Fruit fly (Drosophila melanogaster) whole organism, embryonic: ENCODE results near the gene pont.

Source experiments
- BtbVII ChIP-seq: fragments of 200-800 bp; sonication (Bioruptor generic); optimal IDR thresholded peaks from 3 replicates; lab custom pipeline; 2017; ENCODE audit warnings: missing biosample characterization, mild to moderate bottlenecking, missing genetic modification characterization
- CG10431 ChIP-seq: fragments of 200-800 bp; sonication (Bioruptor generic); optimal IDR thresholded peaks from 3 replicates; lab custom pipeline; 2018; ENCODE audit warnings: missing biosample characterization, mild to moderate bottlenecking, missing genetic modification characterization
- CG10462 ChIP-seq: fragments of 200-800 bp; sonication (Bioruptor generic); optimal IDR thresholded peaks from 2 replicates; lab custom pipeline; 2016; ENCODE audit warnings: missing biosample characterization, missing genetic modification characterization
- CG10565 ChIP-seq: fragments of 200-800 bp; sonication (Bioruptor generic); optimal IDR thresholded peaks from 3 replicates; lab custom pipeline; 2016; ENCODE audit warnings: missing biosample characterization, mild to moderate bottlenecking, missing genetic modification characterization
- CG11696 ChIP-seq: fragments of 200-800 bp; sonication (Bioruptor generic); IDR thresholded peaks from 2 replicates; pipeline ENCODE4 v1.3.6; 2022; ENCODE audit warnings: missing biosample characterization, missing genetic modification characterization
- CG1529 ChIP-seq: fragments of 200-800 bp; sonication (Bioruptor generic); optimal IDR thresholded peaks from 3 replicates; lab custom pipeline; 2018; ENCODE audit warnings: missing biosample characterization, missing genetic modification characterization
- CG15514 ChIP-seq: fragments of 200-800 bp; sonication (Bioruptor generic); optimal IDR thresholded peaks from 3 replicates; lab custom pipeline; 2017; ENCODE audit warnings: missing biosample characterization, missing genetic modification characterization, mild to moderate bottlenecking, moderate library complexity, missing genetic modification reagents
- CG15601 ChIP-seq: fragments of 200-800 bp; sonication (Bioruptor generic); optimal IDR thresholded peaks from 3 replicates; lab custom pipeline; 2019; ENCODE audit warnings: missing biosample characterization, mild to moderate bottlenecking, missing genetic modification characterization, moderate library complexity
- CG17385 ChIP-seq: fragments of 200-800 bp; sonication (Bioruptor generic); optimal IDR thresholded peaks from 3 replicates; lab custom pipeline; 2018; ENCODE audit warnings: missing biosample characterization, mild to moderate bottlenecking, missing genetic modification characterization
- CG17568 ChIP-seq: fragments of 200-800 bp; sonication (Bioruptor generic); optimal IDR thresholded peaks from 2 replicates; lab custom pipeline; 2018; ENCODE audit warnings: missing biosample characterization, mild to moderate bottlenecking, missing genetic modification characterization, moderate library complexity
- CG2120 ChIP-seq: fragments of 200-800 bp; sonication (Bioruptor generic); optimal IDR thresholded peaks from 3 replicates; lab custom pipeline; 2016; ENCODE audit warnings: missing biosample characterization, missing genetic modification characterization
- CG2199 ChIP-seq: fragments of 200-800 bp; sonication (Bioruptor generic); IDR thresholded peaks from 3 replicates; pipeline ENCODE4 v1.3.6; 2022; ENCODE audit warnings: missing biosample characterization, missing genetic modification characterization
- CG33557 ChIP-seq: fragments of 200-800 bp; sonication (Bioruptor generic); optimal IDR thresholded peaks from 2 replicates; lab custom pipeline; 2019; ENCODE audit warnings: missing biosample characterization, mild to moderate bottlenecking, missing genetic modification characterization, moderate library complexity
- CG34224 ChIP-seq: fragments of 200-800 bp; sonication (Bioruptor generic); IDR thresholded peaks from 3 replicates; pipeline ENCODE4 v1.3.6; 2022; ENCODE audit warnings: missing biosample characterization, missing genetic modification characterization; ENCODE audit not compliant: partially characterized antibody
- CG4282 ChIP-seq: fragments of 200-800 bp; sonication (Bioruptor generic); optimal IDR thresholded peaks from 2 replicates; lab custom pipeline; 2016; ENCODE audit warnings: missing biosample characterization, missing genetic modification characterization
- CG5245 ChIP-seq: fragments of 200-800 bp; sonication (Bioruptor generic); optimal IDR thresholded peaks from 3 replicates; lab custom pipeline; 2016; ENCODE audit warnings: missing biosample characterization, missing genetic modification characterization
- CG6854 ChIP-seq: fragments of 200-800 bp; sonication (Bioruptor generic); optimal IDR thresholded peaks from 3 replicates; lab custom pipeline; 2017; ENCODE audit warnings: missing biosample characterization, mild to moderate bottlenecking, missing genetic modification characterization
- CG8281 ChIP-seq: fragments of 200-800 bp; sonication (Bioruptor generic); optimal IDR thresholded peaks from 2 replicates; lab custom pipeline; 2018; ENCODE audit warnings: missing biosample characterization, mild to moderate bottlenecking, missing genetic modification characterization, moderate library complexity
- CG9609 ChIP-seq: fragments of 200-800 bp; sonication (Bioruptor generic); optimal IDR thresholded peaks from 3 replicates; lab custom pipeline; 2016; ENCODE audit warnings: missing biosample characterization, missing genetic modification characterization
- CG9817 ChIP-seq: fragments of 200-800 bp; sonication (Bioruptor generic); optimal IDR thresholded peaks from 2 replicates; lab custom pipeline; 2018; ENCODE audit warnings: missing biosample characterization, mild to moderate bottlenecking, missing genetic modification characterization, moderate library complexity
- CHES-1-like ChIP-seq: fragments of 200-800 bp; sonication (Bioruptor generic); optimal IDR thresholded peaks from 2 replicates; lab custom pipeline; 2016; ENCODE audit warnings: missing biosample characterization, missing genetic modification characterization
- Dp ChIP-seq: fragments of 200-800 bp; sonication (Bioruptor generic); optimal IDR thresholded peaks from 2 replicates; lab custom pipeline; 2018; ENCODE audit warnings: missing biosample characterization, mild to moderate bottlenecking, missing genetic modification characterization, moderate library complexity
- Eip74EF ChIP-seq, 2 experiments: fragments of 200-800 bp in 1 of 2; fragments of >200 bp in 1 of 2; sonication (Bioruptor generic) in 1 of 2; optimal IDR thresholded peaks; 2 replicates each; lab custom pipeline; 2017 to 2019; ENCODE audit warnings: missing biosample characterization in 2 of 2, missing genetic modification characterization in 2 of 2, mild to moderate bottlenecking in 1 of 2, moderate library complexity in 1 of 2
- Fer2 ChIP-seq: fragments of 200-800 bp; sonication (Bioruptor generic); optimal IDR thresholded peaks from 2 replicates; lab custom pipeline; 2018; ENCODE audit warnings: missing biosample characterization, mild to moderate bottlenecking, missing genetic modification characterization, moderate library complexity
- HHEX ChIP-seq: fragments of 200-800 bp; sonication (Bioruptor generic); optimal IDR thresholded peaks from 3 replicates; lab custom pipeline; 2017; ENCODE audit warnings: missing biosample characterization, mild to moderate bottlenecking, missing genetic modification characterization, missing genetic modification reagents
- Jarid2 ChIP-seq: fragments of 200-800 bp; sonication (Bioruptor generic); optimal IDR thresholded peaks from 3 replicates; lab custom pipeline; 2017; ENCODE audit warnings: mild to moderate bottlenecking, missing biosample characterization, missing genetic modification reagents, missing genetic modification characterization
- Meics ChIP-seq: fragments of 200-800 bp; sonication (Bioruptor generic); optimal IDR thresholded peaks from 2 replicates; lab custom pipeline; 2017; ENCODE audit warnings: missing biosample characterization, mild to moderate bottlenecking, missing genetic modification characterization
- PHDP ChIP-seq: fragments of 200-800 bp; sonication (Bioruptor generic); optimal IDR thresholded peaks from 3 replicates; lab custom pipeline; 2018; ENCODE audit warnings: missing biosample characterization, mild to moderate bottlenecking, missing genetic modification characterization, moderate library complexity
- Pdp1 ChIP-seq, 2 experiments: fragments of 200-800 bp; sonication (Bioruptor generic); optimal IDR thresholded peaks; 3 replicates each; lab custom pipeline; 2016; ENCODE audit warnings: missing biosample characterization in 2 of 2, missing genetic modification characterization in 2 of 2, mild to moderate bottlenecking in 1 of 2, moderate library complexity in 1 of 2
- Rx ChIP-seq: fragments of 200-800 bp; sonication (Bioruptor generic); IDR thresholded peaks from 2 replicates; pipeline ENCODE4 v1.3.6; 2022; ENCODE audit warnings: missing biosample characterization, missing genetic modification characterization
- Sry-δ ChIP-seq: fragments of 200-800 bp; sonication (Bioruptor generic); optimal IDR thresholded peaks from 2 replicates; lab custom pipeline; 2016; ENCODE audit warnings: missing biosample characterization, missing genetic modification characterization
- Ssrp ChIP-seq: fragments of 200-800 bp; sonication (Bioruptor generic); optimal IDR thresholded peaks from 2 replicates; lab custom pipeline; 2018; ENCODE audit warnings: missing biosample characterization, mild to moderate bottlenecking, missing genetic modification characterization, moderate library complexity
- bsh ChIP-seq, 2 experiments: fragments of 200-800 bp; sonication (Bioruptor generic); optimal IDR thresholded peaks; 2 replicates each; lab custom pipeline; 2017 to 2018; ENCODE audit warnings: mild to moderate bottlenecking in 2 of 2, missing biosample characterization in 2 of 2, missing genetic modification characterization in 2 of 2, moderate library complexity in 1 of 2
- cg ChIP-seq: fragments of 200-800 bp; sonication (Bioruptor generic); optimal IDR thresholded peaks from 3 replicates; lab custom pipeline; 2019; ENCODE audit warnings: missing biosample characterization, mild to moderate bottlenecking, missing genetic modification characterization, moderate library complexity
- crc ChIP-seq: fragments of 200-800 bp; sonication (Bioruptor generic); optimal IDR thresholded peaks from 2 replicates; lab custom pipeline; 2016; ENCODE audit warnings: missing biosample characterization, missing genetic modification characterization
- dimm ChIP-seq: fragments of 200-800 bp; sonication (Bioruptor generic); IDR thresholded peaks from 2 replicates; pipeline ENCODE4 v1.3.6; 2022; ENCODE audit warnings: missing biosample characterization, missing genetic modification characterization
- gsb-n ChIP-seq: fragments of 200-800 bp; sonication (Bioruptor generic); optimal IDR thresholded peaks from 3 replicates; lab custom pipeline; 2018; ENCODE audit warnings: missing biosample characterization, mild to moderate bottlenecking, missing genetic modification characterization
- lola ChIP-seq, 3 experiments: fragments of >200 bp in 2 of 3; fragments of 200-800 bp in 1 of 3; sonication (Bioruptor generic) in 1 of 3; optimal IDR thresholded peaks; 2 replicates each; lab custom pipeline; 2017 to 2019; ENCODE audit warnings: missing biosample characterization in 3 of 3, missing genetic modification characterization in 3 of 3, mild to moderate bottlenecking in 1 of 3, moderate library complexity in 1 of 3
- mirr ChIP-seq: fragments of 200-800 bp; sonication (Bioruptor generic); optimal IDR thresholded peaks from 3 replicates; lab custom pipeline; 2018; ENCODE audit warnings: missing biosample characterization, mild to moderate bottlenecking, missing genetic modification characterization
- nau ChIP-seq: fragments of 200-800 bp; sonication (Bioruptor generic); optimal IDR thresholded peaks from 3 replicates; lab custom pipeline; 2017; ENCODE audit warnings: missing biosample characterization, mild to moderate bottlenecking, missing genetic modification characterization, missing genetic modification reagents
- rib ChIP-seq: fragments of 200-800 bp; sonication (Bioruptor generic); IDR thresholded peaks from 2 replicates; pipeline ENCODE4 v1.3.6; 2022; ENCODE audit warnings: missing biosample characterization, missing genetic modification characterization
- salm ChIP-seq: fragments of 200-800 bp; sonication (Bioruptor generic); optimal IDR thresholded peaks from 2 replicates; lab custom pipeline; 2018; ENCODE audit warnings: missing biosample characterization, mild to moderate bottlenecking, missing genetic modification characterization
- sisA ChIP-seq: fragments of 200-800 bp; sonication (Bioruptor generic); IDR thresholded peaks from 2 replicates; pipeline ENCODE4 v1.3.6; 2022; ENCODE audit warnings: missing biosample characterization, missing genetic modification characterization
- so ChIP-seq: fragments of 200-800 bp; sonication (Bioruptor generic); IDR thresholded peaks from 3 replicates; pipeline ENCODE4 v1.3.6; 2022; ENCODE audit warnings: missing biosample characterization, missing genetic modification characterization
- sqz ChIP-seq: fragments of 200-800 bp; sonication (Bioruptor generic); optimal IDR thresholded peaks from 3 replicates; lab custom pipeline; 2018; ENCODE audit warnings: missing biosample characterization, mild to moderate bottlenecking, missing genetic modification characterization
- stwl ChIP-seq: fragments of 200-800 bp; sonication (Bioruptor generic); optimal IDR thresholded peaks from 3 replicates; lab custom pipeline; 2018; ENCODE audit warnings: missing biosample characterization, mild to moderate bottlenecking, missing genetic modification characterization, moderate library complexity
- tap ChIP-seq: fragments of 200-800 bp; optimal IDR thresholded peaks from 3 replicates; lab custom pipeline; 2019; ENCODE audit warnings: missing biosample characterization, mild to moderate bottlenecking, missing genetic modification characterization, moderate library complexity
- toy ChIP-seq: fragments of 200-800 bp; sonication (Bioruptor generic); IDR thresholded peaks from 2 replicates; pipeline ENCODE4 v1.3.6; 2022; ENCODE audit warnings: missing biosample characterization, missing genetic modification characterization
- usp ChIP-seq: fragments of >200 bp; optimal IDR thresholded peaks from 2 replicates; lab custom pipeline; 2017; ENCODE audit warnings: missing biosample characterization, missing genetic modification characterization

pont gene

DNA sequence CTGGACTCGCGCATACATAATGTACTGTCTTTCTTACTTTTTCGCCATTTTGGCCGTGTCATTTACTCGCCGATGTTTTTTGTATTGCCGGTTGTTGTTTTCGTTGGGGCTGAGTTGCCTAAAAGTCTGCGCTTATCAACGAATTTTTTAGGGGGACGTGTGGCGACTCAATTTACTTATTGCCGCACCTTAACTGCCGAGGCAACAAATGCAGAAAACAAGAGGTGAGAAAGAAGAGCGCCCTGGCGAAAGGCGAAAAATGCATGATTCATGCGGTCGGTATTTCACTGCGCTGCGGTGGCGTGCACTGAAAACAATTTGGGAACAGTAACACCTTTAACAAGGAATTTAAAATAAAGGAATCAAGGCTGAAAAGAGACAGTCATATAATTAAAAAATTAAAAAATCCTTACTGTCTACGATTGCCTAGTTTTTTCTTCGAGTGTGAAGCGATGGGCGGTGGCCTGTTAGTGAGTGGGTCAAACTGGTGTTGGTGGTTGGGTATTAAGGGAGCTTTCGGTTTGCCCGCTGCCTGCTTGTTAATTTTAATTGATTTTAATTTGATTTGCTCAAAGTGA, 7.0 kb downstream of the pont start (continued):
- TF ChIP-seq BtbVII (GFP tag; lab: Kevin White, UChicago) (no peak), CG17385 (peak; percentile 57), Rx (GFP tag; lab: Robert Waterston, UW) (peak; percentile 64; the same call in 1 of the 2 replicates), rib (GFP tag; lab: Robert Waterston, UW) (no peak), CG10431 (GFP tag; lab: Kevin White, UChicago) (no peak), crc (GFP tag; lab: Kevin White, UChicago) (no peak), Fer2 (tag; lab: Kevin White, UChicago) (no peak), CHES-1-like (GFP tag; lab: Kevin White, UChicago) (no peak), bsh (GFP tag; optimal IDR thresholded peaks at IDR 0.05; lab: Kevin White, UChicago) (peak in 1 of 2 experiments; percentile 71), CG33557 (GFP tag; lab: Kevin White, UChicago) (no peak), CG6854 (GFP tag; lab: Kevin White, UChicago) (peak; percentile 33), Pdp1 (GFP tag; optimal IDR thresholded peaks at IDR 0.05; lab: Kevin White, UChicago) (peak; percentile 6 to 52), Jarid2 (no peak), CG1529 (GFP tag; lab: Kevin White, UChicago) (peak; percentile 44), nau (GFP tag; lab: Kevin White, UChicago) (no peak), lola (GFP tag; optimal IDR thresholded peaks at IDR 0.05; lab: Kevin White, UChicago) (no peak), CG2120 (GFP tag; lab: Kevin White, UChicago) (peak; percentile 61), CG15601 (tag; lab: Kevin White, UChicago) (no peak), PHDP (tag; lab: Kevin White, UChicago) (peak; percentile 73), so (peak; percentile 76), CG10462 (GFP tag; lab: Kevin White, UChicago) (no peak), CG4282 (GFP tag; lab: Kevin White, UChicago) (no peak), Meics (GFP tag; lab: Kevin White, UChicago) (peak; percentile 21), cg (GFP tag; lab: Kevin White, UChicago) (no peak), CG15514 (GFP tag; lab: Kevin White, UChicago) (peak; percentile 41), CG10565 (GFP tag; lab: Kevin White, UChicago) (no peak), gsb-n (tag; lab: Kevin White, UChicago) (peak; percentile 14), CG9609 (GFP tag; lab: Kevin White, UChicago) (peak; percentile 30), Eip74EF (GFP tag; optimal IDR thresholded peaks at IDR 0.05; lab: Kevin White, UChicago) (no peak), stwl (tag; lab: Kevin White, UChicago) (no peak), usp (GFP tag; lab: Kevin White, UChicago) (no peak), dimm (GFP tag; lab: Robert Waterston, UW) (peak; percentile 49), CG8281 (tag; lab: Kevin White, UChicago) (peak; percentile 4), CG2199 (GFP tag; lab: Robert Waterston, UW) (no peak), salm (tag; lab: Kevin White, UChicago) (peak; percentile 20), Dp (GFP tag; lab: Kevin White, UChicago) (no peak), CG34224 (GFP tag; lab: Robert Waterston, UW) (no peak), HHEX (peak; percentile 48), CG17568 (GFP tag; lab: Kevin White, UChicago) (peak; percentile 15), CG11696 (GFP tag; lab: Robert Waterston, UW) (peak; percentile 56), tap (tag; lab: Kevin White, UChicago) (peak; percentile 70), toy (GFP tag; lab: Robert Waterston, UW) (peak; percentile 29; the same call in 1 of the 2 replicates), CG5245 (peak; percentile 50), Sry-δ (GFP tag; lab: Kevin White, UChicago) (no peak), sqz (no peak), Ssrp (tag; lab: Kevin White, UChicago) (peak; percentile 66), CG9817 (tag; lab: Kevin White, UChicago) (peak; percentile 58), mirr (GFP tag; lab: Kevin White, UChicago) (no peak), sisA (GFP tag; lab: Robert Waterston, UW) (peak; percentile 86)
